Worm (Caenorhabditis elegans): ENCODE results near the gene clec-212.

The clec-212 gene

DNA sequence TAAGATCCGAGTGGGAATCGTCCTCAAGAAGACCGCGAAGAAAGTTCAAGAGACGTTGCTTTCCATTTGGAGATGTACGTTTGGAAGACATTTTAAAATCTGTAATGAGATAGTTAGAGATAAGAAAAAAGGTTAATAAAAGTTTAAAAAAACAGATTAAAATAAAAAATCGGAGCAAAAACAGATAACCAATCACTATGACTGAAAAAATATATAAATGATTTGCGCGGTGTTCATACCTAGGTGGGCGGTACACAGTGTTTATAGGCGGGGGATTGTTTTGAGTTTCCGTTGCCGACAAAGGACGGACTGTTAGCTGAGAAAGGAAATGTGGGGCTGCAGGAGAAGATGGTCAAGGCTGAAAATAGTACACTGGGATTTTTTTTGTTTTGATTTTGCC, 11.5 kb downstream of the clec-212 start, which contains the start of gene ets-7:
TSS of gene ets-7 (minus strand) at position 101 of the 400 bp plus-strand sequence.
- TF ChIP-seq unc-62 (GFP tag; optimal IDR thresholded peaks at IDR 0.05) = no peak

DNA sequence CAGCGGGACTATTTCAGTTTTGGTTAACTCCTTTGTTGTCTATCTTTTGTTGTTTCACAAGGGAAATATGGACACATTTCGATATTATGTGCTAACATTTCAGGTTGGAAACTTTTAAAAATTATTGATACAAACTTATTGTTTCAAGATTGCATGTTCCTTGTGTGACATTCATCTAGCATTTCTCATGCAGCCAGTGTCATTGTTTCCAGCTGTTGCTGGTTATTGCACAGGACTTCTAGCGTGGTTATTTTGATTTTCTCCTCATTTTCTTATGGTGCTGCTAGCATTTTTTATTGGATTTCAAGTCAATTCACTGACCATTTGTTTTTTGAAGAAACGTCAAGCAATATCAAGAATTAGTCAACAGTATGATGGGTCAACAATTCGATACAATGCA, 14.3 kb downstream of the clec-212 start:
- TF ChIP-seq unc-62 (GFP tag; optimal IDR thresholded peaks at IDR 0.05) = no peak

DNA sequence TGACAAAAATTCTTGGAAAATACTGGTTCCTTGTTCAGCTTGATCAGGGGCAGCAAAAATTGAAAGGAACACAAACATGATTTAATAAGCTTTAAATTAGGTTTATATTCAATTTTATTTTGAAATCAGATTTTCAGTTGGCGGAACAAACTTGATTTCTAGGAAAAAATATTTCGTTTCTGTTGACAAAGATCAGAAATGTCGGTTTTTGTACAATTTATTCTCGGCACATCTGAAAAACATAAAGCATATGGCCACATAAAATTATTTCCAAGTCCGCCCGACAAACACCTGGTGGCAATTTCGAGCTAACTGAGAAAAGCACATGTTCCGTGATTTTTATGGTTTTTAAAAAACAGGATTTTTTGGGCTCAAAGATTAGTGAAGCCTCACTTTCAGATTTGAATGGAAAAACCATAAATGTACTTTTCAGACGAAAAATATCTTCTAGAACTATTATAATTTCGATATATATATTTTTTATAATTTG, 16.3 kb downstream of the clec-212 start, which contains the start of gene ttr-10:
TSS of gene ttr-10 (minus strand) at position 51 of the 490 bp plus-strand sequence.
- no peak for TF ChIP-seq unc-62 (GFP tag; optimal IDR thresholded peaks at IDR 0.05)

DNA sequence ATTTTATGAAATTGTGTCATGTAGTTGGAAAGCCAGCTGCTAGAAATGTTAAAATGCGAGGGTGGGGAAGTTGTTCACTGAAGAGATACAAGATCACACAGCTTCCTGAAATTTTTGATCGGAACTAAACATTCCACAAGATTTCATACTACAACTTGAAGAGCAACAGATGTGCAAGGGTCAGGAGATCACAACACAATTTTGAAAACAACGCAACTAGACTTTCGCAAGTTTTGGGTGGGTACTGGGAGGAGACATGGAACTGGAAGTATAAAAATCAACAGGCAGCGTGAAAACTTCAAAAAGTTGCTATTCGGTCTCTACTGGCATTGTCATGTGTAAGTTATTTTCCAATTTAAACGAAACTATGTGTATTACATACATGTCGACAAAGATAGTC, 18.4 kb downstream of the clec-212 start, which contains the start of gene F19F10.3:
TSS of gene F19F10.3 (plus strand) at position 301 of the 400 bp plus-strand sequence.
- TF ChIP-seq unc-62 (GFP tag; optimal IDR thresholded peaks at IDR 0.05) = no peak

DNA sequence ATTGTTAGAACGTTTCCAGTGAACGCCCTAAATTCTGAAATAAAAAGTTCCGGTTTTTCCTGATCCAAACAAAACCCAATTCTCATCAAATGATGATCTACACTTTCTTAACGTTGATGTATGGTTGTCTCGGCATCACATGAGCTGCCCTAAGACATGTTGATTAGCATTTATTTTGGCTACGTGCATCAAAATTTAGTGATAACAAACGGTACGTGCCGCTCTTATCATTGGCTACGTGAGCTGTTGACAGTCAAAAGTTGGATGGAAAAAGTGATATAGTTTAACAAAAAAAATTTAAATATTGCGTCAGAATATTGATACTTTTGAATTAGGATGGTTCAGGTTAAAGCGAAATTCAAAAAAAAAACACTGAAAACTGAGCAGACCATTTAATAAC, 22.2 kb downstream of the clec-212 start:
- no peak for TF ChIP-seq unc-62 (GFP tag; optimal IDR thresholded peaks at IDR 0.05)

DNA sequence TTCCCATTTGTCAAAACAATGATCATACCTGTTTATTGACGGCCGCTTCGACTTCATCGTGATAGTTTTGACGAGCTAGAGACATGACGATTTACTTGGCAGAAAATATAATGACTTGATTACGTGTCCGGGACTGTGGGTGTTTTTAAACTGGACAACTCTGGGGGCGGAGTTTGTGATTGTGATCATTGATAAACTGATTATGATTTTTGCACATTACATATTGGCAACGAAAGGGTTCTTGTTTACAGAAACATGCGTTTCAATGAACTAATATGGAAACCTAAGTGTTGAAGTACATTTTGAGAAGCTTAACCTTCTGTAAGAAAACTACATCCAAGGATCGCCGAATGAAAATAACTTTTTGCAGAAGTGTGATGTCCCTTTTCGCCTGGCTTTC, 22.7 kb downstream of the clec-212 start, which contains the start of gene ftn-1:
TSS of gene ftn-1 (minus strand) at position 101 of the 400 bp plus-strand sequence.
- no peak for TF ChIP-seq unc-62 (GFP tag; optimal IDR thresholded peaks at IDR 0.05)

DNA sequence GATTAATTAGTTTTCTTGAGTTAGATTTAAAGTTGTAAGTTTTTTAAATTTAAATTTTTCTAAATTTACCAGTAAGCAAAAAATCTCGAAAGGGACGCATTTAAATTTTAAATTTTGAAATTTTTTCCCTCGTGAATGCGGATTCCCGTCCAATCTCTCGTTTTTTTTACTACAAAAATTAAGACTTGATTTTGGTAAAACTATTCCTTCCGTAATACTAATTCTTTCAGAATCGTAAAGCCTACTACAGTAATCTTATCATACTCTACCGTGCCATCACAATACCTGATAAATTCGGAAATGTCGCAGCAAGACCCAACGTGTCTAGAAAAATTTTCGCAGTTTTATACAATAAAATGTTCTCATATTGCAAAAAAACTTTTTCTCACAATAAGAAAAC, 25.0 kb downstream of the clec-212 start, which contains the start of the genes C54F6.19 and nhx-3:
TSS of gene C54F6.19 (plus strand) at position 301 of the 400 bp plus-strand sequence.
TSS of gene nhx-3 (minus strand) at position 337 of the 400 bp plus-strand sequence.
- no peak for TF ChIP-seq unc-62 (GFP tag; optimal IDR thresholded peaks at IDR 0.05)

DNA sequence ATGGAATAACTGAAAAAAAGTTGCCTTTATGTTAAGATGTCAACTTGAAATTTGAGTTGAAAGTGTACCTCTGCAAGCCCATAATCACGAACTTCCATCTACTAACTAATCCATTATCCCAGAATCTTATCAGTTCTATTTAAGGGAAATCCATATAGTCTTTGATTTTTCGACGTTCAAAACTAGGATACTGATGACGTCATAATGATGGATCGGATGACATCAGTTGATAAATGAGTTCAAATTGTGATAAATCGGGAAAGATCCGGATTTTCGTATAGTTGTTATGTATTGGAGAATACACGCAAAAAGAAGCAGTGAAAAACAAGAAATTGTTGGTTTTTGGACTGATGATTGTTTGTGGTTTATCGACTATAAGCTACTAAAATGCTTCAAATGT, 26.5 kb downstream of the clec-212 start:
- TF ChIP-seq unc-62 (GFP tag; optimal IDR thresholded peaks at IDR 0.05) = no peak

DNA sequence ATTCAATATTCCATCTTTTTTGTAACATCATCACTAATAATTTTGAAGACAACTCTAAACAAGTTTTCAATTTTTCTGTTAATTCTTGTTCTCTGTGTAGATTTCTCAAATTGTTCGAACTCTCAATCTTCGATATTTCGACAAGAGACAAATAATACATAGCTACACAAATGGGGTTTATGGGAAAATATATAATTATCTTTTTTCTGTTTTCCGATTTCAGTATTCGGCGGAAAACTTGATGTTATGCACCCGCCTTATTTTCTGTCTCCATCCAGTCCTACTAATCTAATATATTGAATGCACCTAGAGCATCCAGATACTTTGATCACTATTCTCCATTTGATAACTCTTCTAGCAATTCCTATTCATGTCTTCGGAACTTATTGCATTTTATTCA, 31.2 kb downstream of the clec-212 start, which contains the start of gene srh-268:
TSS of gene srh-268 (plus strand) at position 301 of the 400 bp plus-strand sequence.
- no peak for TF ChIP-seq unc-62 (GFP tag; optimal IDR thresholded peaks at IDR 0.05)

DNA sequence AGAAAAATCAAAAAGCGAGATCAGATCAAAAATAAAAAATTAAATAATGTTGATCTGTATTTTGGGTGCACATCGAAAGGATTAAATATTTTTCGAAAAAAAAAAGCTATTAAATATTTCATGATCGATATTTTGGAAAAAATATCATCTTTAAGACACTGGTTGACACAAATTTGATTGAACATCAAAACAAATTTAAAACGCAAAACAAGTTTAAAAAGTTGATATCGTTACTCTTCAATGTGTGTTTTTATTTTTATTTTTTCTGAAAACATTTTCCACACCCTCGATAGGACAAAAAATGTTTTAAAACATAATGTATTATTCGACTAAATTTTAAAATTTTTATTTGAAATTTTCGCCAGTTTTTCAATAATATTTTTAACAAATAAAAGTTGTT, 32.2 kb downstream of the clec-212 start, which contains the start of gene C54F6.12:
TSS of gene C54F6.12 (minus strand) at position 101 of the 400 bp plus-strand sequence.
- TF ChIP-seq unc-62 (GFP tag; optimal IDR thresholded peaks at IDR 0.05) = no peak

DNA sequence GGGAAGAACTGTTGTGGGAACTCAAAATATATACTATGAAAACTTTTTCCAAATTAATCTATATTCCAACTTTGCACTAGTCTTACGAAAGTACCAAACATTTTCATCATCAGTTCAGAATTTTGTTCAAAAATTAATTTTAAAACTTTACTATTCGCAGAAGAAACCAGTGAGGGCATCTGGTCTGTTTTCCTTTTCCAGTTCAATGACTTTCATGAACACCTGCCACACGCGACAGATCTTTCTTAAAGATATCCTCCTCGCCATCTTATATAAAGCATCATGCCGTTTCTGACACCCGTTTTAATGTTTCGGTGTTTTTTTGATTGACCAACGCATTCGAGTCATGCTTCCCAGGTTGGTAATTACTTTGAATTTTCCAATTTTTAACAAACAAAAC, 37.2 kb downstream of the clec-212 start, which contains the start of gene C54F6.3:
TSS of gene C54F6.3 (plus strand) at position 301 of the 400 bp plus-strand sequence.
- no peak for TF ChIP-seq unc-62 (GFP tag; optimal IDR thresholded peaks at IDR 0.05)

DNA sequence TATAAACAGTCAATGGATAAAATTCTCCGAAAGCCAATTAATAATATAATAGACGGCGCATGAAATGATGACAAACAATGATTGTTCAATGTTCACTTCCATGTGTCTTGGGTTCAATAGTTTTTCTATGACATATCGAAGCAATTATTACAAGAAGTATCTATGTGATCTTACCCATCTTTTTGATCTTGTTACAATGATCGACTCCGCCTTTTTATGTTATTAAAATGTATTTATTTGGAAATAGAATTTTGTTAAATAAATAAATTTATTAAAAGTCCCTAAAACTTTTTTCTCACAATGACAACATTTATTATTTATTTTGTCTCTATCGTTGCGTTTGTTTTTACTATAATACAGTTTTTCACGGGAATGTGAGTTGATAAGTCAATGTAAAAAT, 40.4 kb downstream of the clec-212 start, which contains the start of gene swt-2:
TSS of gene swt-2 (plus strand) at position 301 of the 400 bp plus-strand sequence.
- no peak for TF ChIP-seq unc-62 (GFP tag; optimal IDR thresholded peaks at IDR 0.05)

DNA sequence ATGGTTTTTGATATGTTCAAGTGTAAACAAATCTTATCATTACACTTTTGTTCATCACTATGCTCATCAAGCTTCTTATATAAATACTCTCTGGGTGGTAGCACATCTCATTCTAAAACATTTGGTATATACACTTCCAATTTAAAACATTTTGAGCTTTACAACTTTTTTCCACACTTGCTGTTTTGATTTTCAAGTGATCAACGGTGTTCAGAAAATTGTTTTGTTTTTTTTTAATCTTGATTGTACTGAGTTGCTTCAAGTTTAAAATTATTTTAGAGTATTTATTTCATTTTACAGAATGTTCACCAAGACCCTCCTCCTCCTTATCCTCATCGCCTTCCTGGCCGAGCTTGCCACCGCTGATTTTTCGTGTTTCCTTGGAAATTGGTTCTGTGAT, 41.4 kb downstream of the clec-212 start, which contains the start of gene C54F6.5:
TSS of gene C54F6.5 (plus strand) at position 301 of the 400 bp plus-strand sequence.
- no peak for TF ChIP-seq unc-62 (GFP tag; optimal IDR thresholded peaks at IDR 0.05)

DNA sequence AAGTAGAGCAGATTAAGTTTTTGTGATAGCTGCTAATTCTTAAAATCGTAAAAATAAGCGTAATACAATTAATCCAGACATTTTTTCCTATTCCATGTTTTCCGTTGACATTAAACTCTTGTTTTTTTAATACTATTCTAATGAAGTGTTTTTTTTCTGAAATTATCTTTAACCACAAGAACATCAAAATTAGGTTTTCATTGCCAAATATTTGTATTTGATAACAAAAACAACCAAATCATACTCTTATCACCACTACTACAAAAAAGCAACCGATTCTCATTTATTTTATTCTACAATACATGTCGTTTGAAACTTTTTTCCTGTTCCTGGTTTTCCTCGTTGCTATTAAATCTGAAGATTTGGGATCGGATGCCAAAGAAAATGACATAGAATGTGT, 43.0 kb downstream of the clec-212 start, which contains the start of gene C54F6.17:
TSS of gene C54F6.17 (plus strand) at position 301 of the 400 bp plus-strand sequence.
- no peak for TF ChIP-seq unc-62 (GFP tag; optimal IDR thresholded peaks at IDR 0.05)

DNA sequence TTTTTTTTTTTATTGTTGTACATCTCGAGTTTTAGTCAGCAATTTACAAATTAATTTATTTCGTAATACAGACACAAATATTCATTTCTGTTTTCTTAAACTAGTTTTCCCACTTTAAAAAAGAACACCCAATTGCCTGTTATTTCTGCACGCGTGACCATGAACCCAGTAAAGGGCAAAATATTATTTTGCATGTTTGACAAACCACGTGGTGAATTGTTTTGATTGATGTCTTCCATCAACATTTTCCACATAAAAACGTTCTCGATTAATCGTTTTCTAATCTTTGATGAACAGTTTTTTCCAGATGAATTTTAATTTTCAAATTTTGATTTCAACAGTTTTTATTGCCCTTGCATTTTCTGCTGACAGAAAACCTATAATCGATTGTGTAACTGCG, 44.5 kb downstream of the clec-212 start, which contains the start of gene C54F6.18:
TSS of gene C54F6.18 (plus strand) at position 301 of the 400 bp plus-strand sequence.
- no peak for TF ChIP-seq unc-62 (GFP tag; optimal IDR thresholded peaks at IDR 0.05)

DNA sequence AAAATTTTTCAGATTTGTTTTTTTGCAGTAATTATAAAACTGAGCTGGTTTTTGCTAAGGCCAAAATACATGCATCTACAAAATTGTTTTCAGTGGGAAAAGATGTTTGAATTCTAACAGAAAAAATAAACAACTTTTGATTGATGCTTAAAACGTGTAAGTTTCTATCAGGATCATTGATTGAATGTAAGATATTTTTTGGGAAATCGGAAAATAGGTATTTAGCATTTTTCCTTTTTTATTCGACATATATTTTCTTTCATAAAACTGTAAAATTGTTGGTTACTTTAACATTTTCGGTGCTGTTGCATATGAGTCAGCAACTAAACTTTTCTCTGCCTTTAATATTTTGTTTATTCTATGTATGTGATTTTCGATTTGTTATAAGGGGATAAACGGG, 45.7 kb downstream of the clec-212 start, which contains the start of gene C54F6.20:
TSS of gene C54F6.20 (plus strand) at position 301 of the 400 bp plus-strand sequence.
- TF ChIP-seq unc-62 (GFP tag; optimal IDR thresholded peaks at IDR 0.05) = no peak

DNA sequence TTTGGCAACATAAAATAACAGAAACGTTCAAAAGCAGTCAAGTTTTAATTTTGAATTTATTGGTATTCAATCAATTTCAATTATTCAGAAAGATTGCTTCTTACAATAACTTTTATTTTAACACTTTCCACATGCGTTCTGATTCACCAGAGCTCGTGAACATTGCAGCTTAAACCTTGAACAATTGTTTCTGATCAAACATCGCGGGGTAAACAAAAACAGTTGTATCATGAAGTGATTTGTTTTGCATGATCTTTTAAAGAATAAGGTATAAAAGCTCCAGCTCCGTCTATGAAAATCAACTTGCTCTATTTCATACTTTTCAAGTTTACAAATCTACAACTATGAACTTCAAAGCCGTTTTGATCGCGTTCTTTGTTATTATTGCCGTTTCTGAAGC, 46.8 kb downstream of the clec-212 start, which contains the start of gene C54F6.6:
TSS of gene C54F6.6 (plus strand) at position 301 of the 400 bp plus-strand sequence.
- TF ChIP-seq unc-62 (GFP tag; optimal IDR thresholded peaks at IDR 0.05) = no peak

All from whole organism, dauer.